Worm (Caenorhabditis elegans) whole organism, L1 larva: ENCODE measurements around the gene chin-1.

Experiments used
- lin-15B ChIP-seq: fragments of 150-350 bp; sonication (generic microtip); optimal IDR thresholded peaks from 3 replicates; lab custom pipeline; 2014; ENCODE audit warnings: missing biosample characterization, missing genetic modification characterization
- nhr-76 ChIP-seq: sonication (generic microtip); optimal IDR thresholded peaks from 2 replicates; lab custom pipeline; 2017; ENCODE audit warnings: missing biosample characterization, missing genetic modification characterization
- pqm-1 ChIP-seq: sonication (generic microtip); optimal IDR thresholded peaks from 3 replicates; lab custom pipeline; 2017; ENCODE audit warnings: missing biosample characterization, missing genetic modification characterization

- TF ChIP-seq lin-15B (tag; lab: Kevin White, UChicago) = no peak
- TF ChIP-seq pqm-1 = no peak
- TF ChIP-seq nhr-76 (tag; lab: Kevin White, UChicago) = no peak
These were observed 6.0 kb downstream of the chin-1 start, which contains the start of the genes clc-26 and E_BE45912.2 for ce11 chrIII:1030965-1031364.
